Worm (Caenorhabditis elegans) whole organism, L1 larva: ENCODE measurements around the gene cdk-11.1.

Experiments used
- C04F5.9 ChIP-seq: sonication (generic microtip); optimal IDR thresholded peaks from 2 replicates; lab custom pipeline; 2016; ENCODE audit warnings: missing genetic modification characterization, missing compliant biosample characterization
- C34B4.2 ChIP-seq: sonication (generic microtip); optimal IDR thresholded peaks from 2 replicates; lab custom pipeline; 2017; ENCODE audit warnings: mild to moderate bottlenecking, missing genetic modification characterization, missing compliant biosample characterization
- F16B12.6 ChIP-seq: fragments of 150-350 bp; optimal IDR thresholded peaks from 2 replicates; lab custom pipeline; 2014; ENCODE audit warnings: missing biosample characterization, missing genetic modification characterization
- aha-1 ChIP-seq: fragments of 150-350 bp; optimal IDR thresholded peaks from 2 replicates; lab custom pipeline; 2014; ENCODE audit warnings: missing biosample characterization, missing genetic modification characterization
- ama-1 ChIP-seq: fragments of 150-350 bp; optimal IDR thresholded peaks from 2 replicates; lab custom pipeline; 2014
- blmp-1 ChIP-seq: fragments of 150-350 bp; optimal IDR thresholded peaks from 2 replicates; lab custom pipeline; 2014; ENCODE audit warnings: missing biosample characterization, missing genetic modification characterization
- ceh-63 ChIP-seq: fragments of 200-800 bp; sonication (Bioruptor generic); optimal IDR thresholded peaks from 2 replicates; lab custom pipeline; 2018; ENCODE audit warnings: mild to moderate bottlenecking, missing genetic modification characterization, missing compliant biosample characterization
- ceh-8 ChIP-seq: fragments of 200-800 bp; sonication (Bioruptor generic); optimal IDR thresholded peaks from 2 replicates; lab custom pipeline; 2018; ENCODE audit warnings: mild to moderate bottlenecking, missing genetic modification characterization, moderate library complexity, missing compliant biosample characterization
- ceh-82 ChIP-seq, 3 experiments: fragments of 150-350 bp in 1 of 3; sonication (generic microtip) in 2 of 3; optimal IDR thresholded peaks; 2 replicates each; lab custom pipeline; 2014 to 2017; ENCODE audit warnings: missing biosample characterization in 3 of 3, missing genetic modification characterization in 3 of 3
- efl-1 ChIP-seq, 4 experiments: fragments of 150-350 bp; optimal IDR thresholded peaks in 3 of 4; peaks in 1 of 4; 1 replicate in 1 of 4; 2 replicates in 3 of 4; lab custom pipeline; 2014; ENCODE audit warnings: missing biosample characterization in 2 of 4, missing genetic modification characterization in 2 of 4, missing genetic modification reagents in 2 of 4
- elt-2 ChIP-seq: sonication (generic microtip); optimal IDR thresholded peaks from 2 replicates; lab custom pipeline; 2016; ENCODE audit warnings: missing genetic modification characterization, mild to moderate bottlenecking, inconsistent platforms, missing compliant biosample characterization, missing genetic modification reagents
- fkh-10 ChIP-seq: sonication (generic microtip); optimal IDR thresholded peaks from 2 replicates; lab custom pipeline; 2017; ENCODE audit warnings: missing biosample characterization, missing genetic modification reagents, missing genetic modification characterization
- fkh-8 ChIP-seq: sonication (generic microtip); optimal IDR thresholded peaks from 2 replicates; lab custom pipeline; 2016; ENCODE audit warnings: mild to moderate bottlenecking, missing genetic modification characterization, missing compliant biosample characterization
- fos-1 ChIP-seq: fragments of 150-350 bp; optimal IDR thresholded peaks from 2 replicates; lab custom pipeline; 2014; ENCODE audit warnings: missing biosample characterization, missing genetic modification characterization
- grh-1 ChIP-seq: fragments of 200-800 bp; sonication (Bioruptor generic); IDR thresholded peaks from 2 replicates; pipeline ENCODE4 v1.3.6; 2022; ENCODE audit warnings: missing genetic modification reagents, missing genetic modification characterization, missing compliant biosample characterization
- hlh-17 ChIP-seq: fragments of 200-800 bp; sonication (Bioruptor generic); optimal IDR thresholded peaks from 2 replicates; lab custom pipeline; 2018; ENCODE audit warnings: missing genetic modification characterization, mild to moderate bottlenecking, missing compliant biosample characterization, moderate library complexity, borderline replicate concordance
- irx-1 ChIP-seq: sonication (generic microtip); optimal IDR thresholded peaks from 2 replicates; lab custom pipeline; 2016; ENCODE audit warnings: missing genetic modification characterization, missing compliant biosample characterization
- lin-14 ChIP-seq: fragments of 200-800 bp; sonication (Bioruptor generic); optimal IDR thresholded peaks from 2 replicates; lab custom pipeline; 2018; ENCODE audit warnings: mild to moderate bottlenecking, missing genetic modification characterization, moderate library complexity, missing compliant biosample characterization
- lin-15B ChIP-seq: fragments of 150-350 bp; sonication (generic microtip); optimal IDR thresholded peaks from 3 replicates; lab custom pipeline; 2014; ENCODE audit warnings: missing biosample characterization, missing genetic modification characterization
- lin-35 ChIP-seq, 2 experiments: fragments of 150-350 bp; optimal IDR thresholded peaks; 2 replicates each; lab custom pipeline; 2014; ENCODE audit warnings: missing biosample characterization in 2 of 2, missing genetic modification characterization in 2 of 2, missing genetic modification reagents in 2 of 2
- lsy-2 ChIP-seq, 2 experiments: fragments of 150-350 bp; optimal IDR thresholded peaks; 2 replicates each; lab custom pipeline; 2014; ENCODE audit warnings: missing biosample characterization in 2 of 2, missing genetic modification characterization in 2 of 2
- mab-9 ChIP-seq: fragments of 200-800 bp; sonication (Bioruptor generic); IDR thresholded peaks from 2 replicates; pipeline ENCODE4 v1.3.6; 2022; ENCODE audit warnings: missing genetic modification reagents, missing genetic modification characterization, missing compliant biosample characterization
- mdl-1 ChIP-seq, 2 experiments: fragments of 150-350 bp; optimal IDR thresholded peaks; 2 replicates each; lab custom pipeline; 2014 to 2017; ENCODE audit warnings: missing biosample characterization in 2 of 2, missing genetic modification characterization in 2 of 2, inconsistent platforms in 1 of 2
- mef-2 ChIP-seq: fragments of 150-350 bp; optimal IDR thresholded peaks from 2 replicates; lab custom pipeline; 2014; ENCODE audit warnings: missing biosample characterization, missing genetic modification characterization
- mep-1 ChIP-seq: fragments of 150-350 bp; optimal IDR thresholded peaks from 2 replicates; lab custom pipeline; 2014; ENCODE audit warnings: missing biosample characterization, missing genetic modification characterization
- nhr-19 ChIP-seq: fragments of 200-800 bp; sonication (Bioruptor generic); conservative IDR thresholded peaks from 2 replicates; pipeline ENCODE4 v1.3.6; 2022; ENCODE audit warnings: missing genetic modification characterization, missing compliant biosample characterization
- nhr-71 ChIP-seq: sonication (generic microtip); optimal IDR thresholded peaks from 2 replicates; lab custom pipeline; 2016; ENCODE audit warnings: mild to moderate bottlenecking, missing genetic modification characterization, moderate library complexity, missing compliant biosample characterization
- nhr-76 ChIP-seq: sonication (generic microtip); optimal IDR thresholded peaks from 2 replicates; lab custom pipeline; 2017; ENCODE audit warnings: missing biosample characterization, missing genetic modification characterization
- nhr-84 ChIP-seq: sonication (generic microtip); optimal IDR thresholded peaks from 2 replicates; lab custom pipeline; 2017; ENCODE audit warnings: missing biosample characterization, missing genetic modification characterization
- nhr-85 ChIP-seq: sonication (generic microtip); peaks from one replicate; lab custom pipeline; 2016; ENCODE audit warnings: missing genetic modification characterization, inconsistent platforms, missing compliant biosample characterization
- nhr-90 ChIP-seq: sonication (generic microtip); optimal IDR thresholded peaks from 2 replicates; lab custom pipeline; 2016; ENCODE audit warnings: mild to moderate bottlenecking, missing genetic modification characterization, missing compliant biosample characterization; ENCODE audit not compliant: poor library complexity
- pax-3 ChIP-seq: fragments of 200-800 bp; sonication (Bioruptor generic); optimal IDR thresholded peaks from 2 replicates; lab custom pipeline; 2018; ENCODE audit warnings: mild to moderate bottlenecking, missing genetic modification characterization, moderate library complexity, missing compliant biosample characterization
- rnt-1 ChIP-seq: sonication (generic microtip); optimal IDR thresholded peaks from 2 replicates; lab custom pipeline; 2016; ENCODE audit warnings: mild to moderate bottlenecking, missing genetic modification characterization, moderate library complexity, missing compliant biosample characterization
- snpc-4 ChIP-seq: fragments of 150-350 bp; optimal IDR thresholded peaks from 2 replicates; lab custom pipeline; 2014; ENCODE audit warnings: missing biosample characterization, missing genetic modification characterization
- snu-23 ChIP-seq: sonication (generic microtip); optimal IDR thresholded peaks from 2 replicates; lab custom pipeline; 2016; ENCODE audit warnings: missing genetic modification characterization, missing compliant biosample characterization
- sptf-1 ChIP-seq: fragments of 150-350 bp; optimal IDR thresholded peaks from 2 replicates; lab custom pipeline; 2014; ENCODE audit warnings: missing biosample characterization, missing genetic modification characterization
- sup-37 ChIP-seq: fragments of 200-800 bp; sonication (Bioruptor generic); optimal IDR thresholded peaks from 2 replicates; lab custom pipeline; 2018; ENCODE audit warnings: mild to moderate bottlenecking, missing genetic modification characterization, missing compliant biosample characterization
- swsn-7 ChIP-seq: sonication (generic microtip); optimal IDR thresholded peaks from 2 replicates; lab custom pipeline; 2016; ENCODE audit warnings: missing genetic modification characterization, missing compliant biosample characterization
- tlp-1 ChIP-seq: fragments of 150-350 bp; optimal IDR thresholded peaks from 2 replicates; lab custom pipeline; 2014; ENCODE audit warnings: missing biosample characterization, missing genetic modification characterization
- unc-130 ChIP-seq: fragments of 150-350 bp; optimal IDR thresholded peaks from 2 replicates; lab custom pipeline; 2017; ENCODE audit warnings: missing biosample characterization, missing genetic modification characterization, inconsistent platforms
- unc-30 ChIP-seq: sonication (generic microtip); optimal IDR thresholded peaks from 2 replicates; lab custom pipeline; 2017; ENCODE audit warnings: missing biosample characterization, missing genetic modification characterization
- unc-62 ChIP-seq: fragments of 150-350 bp; optimal IDR thresholded peaks from 2 replicates; lab custom pipeline; 2014; ENCODE audit warnings: missing biosample characterization, missing genetic modification reagents, missing genetic modification characterization
- unc-86 ChIP-seq: sonication (generic microtip); optimal IDR thresholded peaks from 2 replicates; lab custom pipeline; 2016; ENCODE audit warnings: missing genetic modification characterization, missing compliant biosample characterization
- vab-15 ChIP-seq: sonication (generic microtip); optimal IDR thresholded peaks from 2 replicates; lab custom pipeline; 2017; ENCODE audit warnings: missing genotype, mild to moderate bottlenecking, missing genetic modification characterization, missing compliant biosample characterization
- xbp-1 ChIP-seq: sonication (generic microtip); optimal IDR thresholded peaks from 2 replicates; lab custom pipeline; 2016; ENCODE audit warnings: missing genetic modification characterization, missing compliant biosample characterization
- zip-4 ChIP-seq: fragments of 200-800 bp; sonication (Bioruptor generic); optimal IDR thresholded peaks from 2 replicates; lab custom pipeline; 2018; ENCODE audit warnings: mild to moderate bottlenecking, missing genetic modification characterization, moderate library complexity, missing compliant biosample characterization

Gene cdk-11.1

DNA sequence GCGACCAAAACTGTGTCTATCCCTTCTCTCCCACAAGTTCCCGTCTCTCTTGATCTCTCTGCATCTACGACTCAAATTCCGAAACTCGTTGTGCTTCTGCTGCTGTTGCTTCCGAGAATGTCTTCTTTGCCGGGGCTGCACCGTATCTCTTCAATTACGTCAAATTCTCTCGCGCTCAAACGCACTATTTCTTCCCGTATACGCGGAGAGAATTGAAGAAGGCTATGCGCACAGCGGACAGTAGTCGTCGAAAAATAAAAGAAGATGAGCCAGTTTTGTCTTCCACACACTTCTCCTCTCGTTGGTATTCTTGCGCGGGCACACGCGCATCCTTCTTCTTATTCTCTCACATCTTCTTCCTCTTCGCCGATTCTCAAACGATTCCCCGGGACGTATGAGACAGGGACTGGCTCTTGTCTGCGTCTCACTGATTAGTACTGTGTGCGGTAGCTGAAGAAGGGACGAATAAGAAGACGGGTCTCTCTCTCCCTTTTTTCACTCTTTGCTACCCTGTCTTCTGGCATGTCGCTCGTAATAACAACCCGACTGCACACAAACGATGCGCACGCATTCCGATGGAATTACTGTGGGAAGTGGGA is 22.6 kb upstream of the cdk-11.1 start (continued):
- peak; percentile 2 for TF ChIP-seq rnt-1
- TF ChIP-seq aha-1 (tag; lab: Kevin White, UChicago): no peak
- no peak for TF ChIP-seq nhr-76 (tag; lab: Kevin White, UChicago)
- no peak for TF ChIP-seq F16B12.6 (tag; lab: Kevin White, UChicago)
- TF ChIP-seq ceh-8 (GFP tag; lab: Kevin White, UChicago): no peak
- TF ChIP-seq fkh-8 (tag; lab: Kevin White, UChicago): no peak
- TF ChIP-seq irx-1 (tag; lab: Kevin White, UChicago): no peak
- TF ChIP-seq pax-3 (tag; lab: Kevin White, UChicago): no peak
- TF ChIP-seq efl-1 (optimal IDR thresholded peaks at IDR 0.05; lab: Kevin White, UChicago): no peak
- no peak for TF ChIP-seq efl-1 (GFP tag; optimal IDR thresholded peaks at IDR 0.05 in 1 of 2; lab: Kevin White, UChicago)
- TF ChIP-seq nhr-84 (tag; lab: Kevin White, UChicago): no peak
- TF ChIP-seq hlh-17 (GFP tag; lab: Kevin White, UChicago): no peak
- no peak for TF ChIP-seq ama-1
- no peak for TF ChIP-seq fos-1 (tag; lab: Kevin White, UChicago)
- no peak for TF ChIP-seq unc-86 (tag; lab: Kevin White, UChicago)
- no peak for TF ChIP-seq sup-37 (GFP tag; lab: Kevin White, UChicago)
- TF ChIP-seq unc-130: no peak
- no peak for TF ChIP-seq snpc-4
- no peak for TF ChIP-seq zip-4 (GFP tag; lab: Kevin White, UChicago)
- TF ChIP-seq snu-23 (GFP tag; lab: Kevin White, UChicago): peak; percentile 50
- TF ChIP-seq nhr-71 (tag; lab: Kevin White, UChicago): peak; percentile 3
- no peak for TF ChIP-seq C34B4.2 (tag; lab: Kevin White, UChicago)
- TF ChIP-seq vab-15 (tag; lab: Kevin White, UChicago): no peak
- no peak for TF ChIP-seq unc-30 (tag; lab: Kevin White, UChicago)
- peak; percentile 68 for TF ChIP-seq lin-14 (GFP tag; lab: Kevin White, UChicago)
- peak in 1 of 2 experiments; percentile 4 for TF ChIP-seq lin-35 (GFP tag; optimal IDR thresholded peaks at IDR 0.05; lab: Kevin White, UChicago)
- TF ChIP-seq mdl-1 (tag; optimal IDR thresholded peaks at IDR 0.05; lab: Kevin White, UChicago): no peak
- TF ChIP-seq ceh-63 (GFP tag; lab: Kevin White, UChicago): no peak
- TF ChIP-seq lin-15B: no peak
- no peak for TF ChIP-seq elt-2
- TF ChIP-seq C04F5.9 (tag; lab: Kevin White, UChicago): no peak
- no peak for TF ChIP-seq nhr-90 (tag; lab: Kevin White, UChicago)
- TF ChIP-seq tlp-1 (tag; lab: Kevin White, UChicago): no peak
- TF ChIP-seq, all 84 proteins: peak for 15

DNA sequence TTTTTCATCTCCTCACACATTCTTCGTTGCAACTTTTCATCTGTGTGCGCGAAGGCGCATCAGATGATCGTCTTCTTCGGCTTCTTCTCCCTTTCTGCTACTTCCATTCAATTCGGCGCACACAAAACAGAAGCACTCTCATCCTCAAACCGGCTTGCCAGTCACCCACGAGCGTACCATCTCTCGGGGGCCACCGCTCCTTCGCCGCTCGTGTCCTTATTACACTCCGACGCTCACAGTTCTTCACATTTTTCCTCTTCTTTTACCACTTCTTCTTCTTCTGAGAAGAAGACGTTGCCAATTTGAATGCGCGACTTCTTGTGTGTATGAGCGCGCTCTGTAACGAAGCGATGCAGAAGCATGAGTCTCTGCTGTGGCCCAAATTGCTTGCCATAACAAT is 20.5 kb upstream of the cdk-11.1 start:
- TF ChIP-seq nhr-85 (tag; lab: Kevin White, UChicago) (no peak), mab-9 (GFP tag; lab: Robert Waterston, UW) (no peak), blmp-1 (tag; lab: Kevin White, UChicago) (peak; percentile 16)
- TF ChIP-seq, all 84 proteins: peak for 1

DNA sequence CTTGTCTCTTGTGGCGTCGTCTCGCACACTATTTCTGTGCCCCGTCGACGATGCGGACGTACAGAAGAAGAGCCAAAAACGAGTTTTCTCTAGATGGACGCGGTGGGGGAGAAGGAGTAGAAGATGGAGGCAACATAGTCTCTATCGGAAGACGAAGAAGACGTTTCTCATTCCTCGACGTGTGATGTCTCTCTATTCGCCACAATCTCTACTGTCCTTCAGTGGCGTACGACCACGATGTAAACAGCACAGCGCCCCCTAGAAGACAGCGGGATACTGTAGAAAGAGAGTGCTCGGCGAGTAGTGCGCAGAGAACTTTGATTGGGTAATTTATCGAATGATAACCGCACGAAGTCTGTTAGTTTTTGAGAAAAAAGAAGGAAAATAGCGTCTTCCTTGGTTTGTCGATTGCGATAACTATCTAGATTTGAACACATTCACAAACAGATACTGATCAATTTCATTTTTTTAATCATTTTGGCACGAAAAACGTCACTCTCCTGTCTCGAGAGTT is 19.5 kb upstream of the cdk-11.1 start:
- no peak for TF ChIP-seq unc-130
- TF ChIP-seq nhr-90 (tag; lab: Kevin White, UChicago): no peak
- TF ChIP-seq snu-23 (GFP tag; lab: Kevin White, UChicago): peak; percentile 35
- TF ChIP-seq unc-62: no peak
- no peak for TF ChIP-seq fos-1 (tag; lab: Kevin White, UChicago)
- TF ChIP-seq swsn-7 (tag; lab: Kevin White, UChicago): no peak
- no peak for TF ChIP-seq mef-2 (tag; lab: Kevin White, UChicago)
- TF ChIP-seq nhr-71 (tag; lab: Kevin White, UChicago): peak; percentile 40
- TF ChIP-seq lin-15B: no peak
- peak; percentile 57 for TF ChIP-seq lin-14 (GFP tag; lab: Kevin White, UChicago)
- TF ChIP-seq sup-37 (GFP tag; lab: Kevin White, UChicago): no peak
- peak; percentile 71 for TF ChIP-seq grh-1
- 0 out of 2 replicates have a peak, but pooled peaks have one; percentile 7 for TF ChIP-seq nhr-19 (GFP tag; lab: Robert Waterston, UW)
- TF ChIP-seq efl-1 (optimal IDR thresholded peaks at IDR 0.05; lab: Kevin White, UChicago): no peak
- TF ChIP-seq efl-1 (GFP tag; optimal IDR thresholded peaks at IDR 0.05 in 1 of 2; lab: Kevin White, UChicago): peak in 1 of 2 experiments; percentile 77
- TF ChIP-seq fkh-10 (GFP tag; lab: Kevin White, UChicago): no peak
- TF ChIP-seq mep-1 (tag; lab: Kevin White, UChicago): no peak
- no peak for TF ChIP-seq hlh-17 (GFP tag; lab: Kevin White, UChicago)
- no peak for TF ChIP-seq sptf-1 (tag; lab: Kevin White, UChicago)
- peak; percentile 77 for TF ChIP-seq nhr-85 (tag; lab: Kevin White, UChicago)
- TF ChIP-seq mdl-1 (tag; optimal IDR thresholded peaks at IDR 0.05; lab: Kevin White, UChicago): no peak
- TF ChIP-seq zip-4 (GFP tag; lab: Kevin White, UChicago): no peak
- TF ChIP-seq lsy-2 (tag; optimal IDR thresholded peaks at IDR 0.05; lab: Kevin White, UChicago): peak in 1 of 2 experiments; percentile 57
- no peak for TF ChIP-seq nhr-84 (tag; lab: Kevin White, UChicago)
- TF ChIP-seq tlp-1 (tag; lab: Kevin White, UChicago): no peak
- no peak for TF ChIP-seq xbp-1 (tag; lab: Kevin White, UChicago)
- no peak for TF ChIP-seq ceh-82 (tag; optimal IDR thresholded peaks at IDR 0.05; lab: Kevin White, UChicago)
